Worm (Caenorhabditis elegans) whole organism, mixed stage, embryonic: Measurements from ENCODE around the gene C06E2.9.

Source experiments
- M03D4.4 ChIP-seq: sonication (generic microtip); optimal IDR thresholded peaks from 2 replicates; lab custom pipeline; 2017; ENCODE audit warnings: mild to moderate bottlenecking, missing genetic modification characterization, missing compliant biosample characterization
- bed-3 ChIP-seq: fragments of 200-800 bp; sonication (Bioruptor generic); optimal IDR thresholded peaks from 3 replicates; lab custom pipeline; 2018; ENCODE audit warnings: mild to moderate bottlenecking, missing genetic modification characterization, moderate library complexity, missing compliant biosample characterization
- blmp-1 ChIP-seq: fragments of 150-350 bp; optimal IDR thresholded peaks from 2 replicates; lab custom pipeline; 2014; ENCODE audit warnings: missing biosample characterization, missing genetic modification characterization
- ceh-39 ChIP-seq: fragments of 150-350 bp; optimal IDR thresholded peaks from 2 replicates; lab custom pipeline; 2014; ENCODE audit warnings: missing biosample characterization, missing genetic modification characterization
- ceh-43 ChIP-seq: fragments of 200-800 bp; sonication (Bioruptor generic); optimal IDR thresholded peaks from 2 replicates; lab custom pipeline; 2018; ENCODE audit warnings: mild to moderate bottlenecking, missing genetic modification characterization, moderate library complexity, missing compliant biosample characterization
- ceh-83 ChIP-seq: fragments of 200-800 bp; sonication (Bioruptor generic); optimal IDR thresholded peaks from 2 replicates; lab custom pipeline; 2018; ENCODE audit warnings: mild to moderate bottlenecking, missing genetic modification characterization, missing compliant biosample characterization
- ces-1 ChIP-seq: fragments of 150-350 bp; optimal IDR thresholded peaks from 2 replicates; lab custom pipeline; 2014; ENCODE audit warnings: missing biosample characterization, missing genetic modification reagents, missing genetic modification characterization
- cnd-1 ChIP-seq: fragments of 200-800 bp; sonication (Bioruptor generic); optimal IDR thresholded peaks from 2 replicates; lab custom pipeline; 2018; ENCODE audit warnings: mild to moderate bottlenecking, missing genetic modification characterization, missing compliant biosample characterization
- drap-1 ChIP-seq: fragments of 200-800 bp; sonication (Bioruptor generic); optimal IDR thresholded peaks from 3 replicates; lab custom pipeline; 2018; ENCODE audit warnings: mild to moderate bottlenecking, missing genetic modification characterization, missing compliant biosample characterization
- elt-1 ChIP-seq: sonication (generic microtip); optimal IDR thresholded peaks from 2 replicates; lab custom pipeline; 2017; ENCODE audit warnings: missing genetic modification characterization, mild to moderate bottlenecking, missing compliant biosample characterization, antibody characterized with exemption, moderate library complexity, borderline replicate concordance; ENCODE audit not compliant: insufficient read depth
- elt-3 ChIP-seq: fragments of 150-350 bp; optimal IDR thresholded peaks from 2 replicates; lab custom pipeline; 2014; ENCODE audit warnings: missing biosample characterization, missing genetic modification characterization
- flh-1 ChIP-seq: fragments of 200-800 bp; sonication (Bioruptor generic); optimal IDR thresholded peaks from 2 replicates; lab custom pipeline; 2018; ENCODE audit warnings: mild to moderate bottlenecking, missing genetic modification characterization, moderate library complexity, missing compliant biosample characterization
- ham-2 ChIP-seq: fragments of 200-800 bp; sonication (Bioruptor generic); optimal IDR thresholded peaks from 2 replicates; lab custom pipeline; 2018; ENCODE audit warnings: mild to moderate bottlenecking, missing genetic modification characterization, missing compliant biosample characterization
- hlh-1 ChIP-seq: fragments of 150-350 bp; optimal IDR thresholded peaks from 2 replicates; lab custom pipeline; 2014; ENCODE audit warnings: missing biosample characterization, missing genetic modification reagents, missing genetic modification characterization
- lin-13 ChIP-seq: fragments of 150-350 bp; optimal IDR thresholded peaks from 2 replicates; lab custom pipeline; 2014; ENCODE audit warnings: missing biosample characterization, missing genetic modification characterization
- lin-32 ChIP-seq: fragments of 200-800 bp; sonication (Bioruptor generic); optimal IDR thresholded peaks from 2 replicates; lab custom pipeline; 2018; ENCODE audit warnings: mild to moderate bottlenecking, missing genetic modification characterization, missing compliant biosample characterization
- lsy-2 ChIP-seq: fragments of 150-350 bp; optimal IDR thresholded peaks from 2 replicates; lab custom pipeline; 2014; ENCODE audit warnings: missing biosample characterization, missing genetic modification characterization
- mab-5 ChIP-seq: fragments of 150-350 bp; optimal IDR thresholded peaks from 2 replicates; lab custom pipeline; 2014; ENCODE audit warnings: missing biosample characterization, missing genetic modification characterization
- mep-1 ChIP-seq: fragments of 150-350 bp; optimal IDR thresholded peaks from 2 replicates; lab custom pipeline; 2017; ENCODE audit warnings: missing biosample characterization, missing genetic modification reagents, missing genetic modification characterization, inconsistent platforms
- mls-2 ChIP-seq: sonication (generic microtip); optimal IDR thresholded peaks from 2 replicates; lab custom pipeline; 2016; ENCODE audit warnings: mild to moderate bottlenecking, missing genetic modification characterization, moderate library complexity, missing compliant biosample characterization
- nhr-12 ChIP-seq: fragments of 150-350 bp; optimal IDR thresholded peaks from 2 replicates; lab custom pipeline; 2014; ENCODE audit warnings: missing biosample characterization, missing genetic modification characterization
- nhr-2 ChIP-seq: fragments of 150-350 bp; optimal IDR thresholded peaks from 2 replicates; lab custom pipeline; 2014; ENCODE audit warnings: missing biosample characterization, missing genetic modification characterization
- nhr-28 ChIP-seq: fragments of 150-350 bp; optimal IDR thresholded peaks from 2 replicates; lab custom pipeline; 2014; ENCODE audit warnings: missing biosample characterization, missing genetic modification characterization
- nhr-76 ChIP-seq: sonication (generic microtip); optimal IDR thresholded peaks from 2 replicates; lab custom pipeline; 2017; ENCODE audit warnings: missing biosample characterization, missing genetic modification characterization
- pha-4 ChIP-seq: fragments of 150-350 bp; optimal IDR thresholded peaks from 2 replicates; lab custom pipeline; 2018; ENCODE audit warnings: missing biosample characterization, missing genetic modification reagents, missing genetic modification characterization
- snpc-4 ChIP-seq: fragments of 150-350 bp; optimal IDR thresholded peaks from 2 replicates; lab custom pipeline; 2014; ENCODE audit warnings: missing biosample characterization, missing genetic modification characterization
- sptf-1 ChIP-seq: sonication (generic microtip); optimal IDR thresholded peaks from 2 replicates; lab custom pipeline; 2017; ENCODE audit warnings: mild to moderate bottlenecking, missing genetic modification characterization, moderate library complexity, missing compliant biosample characterization
- tbx-8 ChIP-seq: fragments of 200-800 bp; sonication (Bioruptor generic); optimal IDR thresholded peaks from 2 replicates; lab custom pipeline; 2018; ENCODE audit warnings: mild to moderate bottlenecking, missing genetic modification characterization, moderate library complexity, missing compliant biosample characterization
- unc-39 ChIP-seq: fragments of 150-350 bp; optimal IDR thresholded peaks from 2 replicates; lab custom pipeline; 2014; ENCODE audit warnings: missing biosample characterization, missing genetic modification characterization
- zip-8 ChIP-seq: fragments of 150-350 bp; optimal IDR thresholded peaks from 2 replicates; lab custom pipeline; 2014; ENCODE audit warnings: missing biosample characterization, missing genetic modification characterization
- ztf-11 ChIP-seq: fragments of 150-350 bp; optimal IDR thresholded peaks from 2 replicates; lab custom pipeline; 2014; ENCODE audit warnings: missing biosample characterization, missing genetic modification characterization

The C06E2.9 gene

DNA sequence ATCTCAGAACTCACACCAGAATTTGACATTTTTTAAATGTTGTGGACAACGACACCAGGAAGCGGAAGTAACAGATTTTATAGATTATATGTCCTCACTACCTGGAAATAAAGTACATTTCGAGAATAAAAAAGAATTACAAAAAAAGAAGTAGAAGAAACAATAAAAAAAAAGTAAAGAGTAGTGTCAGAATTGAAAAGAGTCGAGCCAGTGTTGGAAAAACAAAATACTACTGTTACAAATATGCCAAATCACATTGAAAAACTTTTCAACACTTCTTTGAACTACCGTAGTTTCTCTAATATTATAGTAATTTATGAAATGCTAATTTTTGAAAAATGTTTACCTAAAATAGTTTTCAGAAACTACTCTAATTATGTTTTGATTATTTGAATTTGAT, 13.7 kb downstream of the C06E2.9 start, which contains the start of gene C06E2.1:
C06E2.1 (minus strand) TSS at position 101 of the 400 bp plus-strand sequence.
- TF ChIP-seq nhr-2 (tag; lab: Kevin White, UChicago) (no peak), drap-1 (GFP tag; lab: Kevin White, UChicago) (no peak), sptf-1 (tag; lab: Kevin White, UChicago) (no peak), elt-1 (tag; lab: Kevin White, UChicago) (no peak), mls-2 (tag; lab: Kevin White, UChicago) (no peak), flh-1 (GFP tag; lab: Kevin White, UChicago) (no peak)

DNA sequence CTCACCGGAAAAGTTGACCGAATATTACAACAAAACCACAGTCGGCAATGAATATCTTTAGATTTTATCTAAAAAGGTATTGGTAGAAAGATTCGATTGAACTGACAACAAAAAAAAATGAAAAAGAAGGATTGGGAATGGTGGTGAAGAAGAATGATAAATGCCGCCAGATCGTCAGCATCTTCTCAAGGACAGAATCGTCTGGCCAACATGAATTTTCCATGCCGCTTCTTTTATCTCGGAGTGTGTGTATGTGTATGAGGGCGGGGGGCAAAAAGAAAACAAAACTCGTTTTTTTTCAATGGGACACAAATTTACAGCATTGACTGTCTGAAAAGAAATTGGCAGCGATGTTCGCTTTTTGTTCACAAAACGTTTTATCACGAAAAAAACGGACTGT, 14.8 kb downstream of the C06E2.9 start:
- TF ChIP-seq elt-1 (tag; lab: Kevin White, UChicago), result no peak
- TF ChIP-seq mls-2 (tag; lab: Kevin White, UChicago), result no peak
- TF ChIP-seq cnd-1 (tag; lab: Kevin White, UChicago), result no peak
- no peak for TF ChIP-seq drap-1 (GFP tag; lab: Kevin White, UChicago)
- TF ChIP-seq blmp-1, result no peak
- TF ChIP-seq lin-13, result no peak
- no peak for TF ChIP-seq mep-1 (tag; lab: Kevin White, UChicago)
- no peak for TF ChIP-seq ceh-39 (tag; lab: Kevin White, UChicago)
- no peak for TF ChIP-seq flh-1 (GFP tag; lab: Kevin White, UChicago)
- TF ChIP-seq tbx-8 (GFP tag; lab: Kevin White, UChicago), result no peak
- TF ChIP-seq nhr-12 (tag; lab: Kevin White, UChicago), result no peak
- TF ChIP-seq elt-3 (tag; lab: Kevin White, UChicago), result no peak
- no peak for TF ChIP-seq lin-32
- TF ChIP-seq unc-39 (tag; lab: Kevin White, UChicago), result no peak
- TF ChIP-seq ceh-43, result no peak
- no peak for TF ChIP-seq lsy-2 (tag; lab: Kevin White, UChicago)
- no peak for TF ChIP-seq hlh-1 (tag; lab: Kevin White, UChicago)
- no peak for TF ChIP-seq mab-5 (tag; lab: Kevin White, UChicago)

DNA sequence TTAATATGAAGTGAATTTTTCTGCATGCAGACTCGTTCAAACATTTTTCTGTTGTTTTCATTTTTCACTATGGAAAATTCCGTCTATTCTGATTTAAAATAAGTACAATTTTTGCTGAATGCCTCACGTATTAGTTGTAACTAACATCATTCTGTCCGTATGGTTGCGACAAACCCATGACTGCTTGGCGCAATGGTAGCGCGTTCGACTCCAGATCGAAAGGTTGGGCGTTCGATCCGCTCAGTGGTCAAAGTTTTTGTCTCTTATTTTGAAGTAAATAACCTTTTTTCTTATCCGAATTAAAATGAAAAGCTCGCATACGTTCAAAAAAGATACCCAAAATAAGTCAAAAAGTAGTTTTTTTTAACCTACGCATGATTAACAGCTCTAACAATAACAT, 16.1 kb downstream of the C06E2.9 start:
- TF ChIP-seq nhr-76 (tag; lab: Kevin White, UChicago), result no peak
- no peak for TF ChIP-seq elt-1 (tag; lab: Kevin White, UChicago)
- no peak for TF ChIP-seq hlh-1 (tag; lab: Kevin White, UChicago)
- TF ChIP-seq ham-2 (GFP tag; lab: Kevin White, UChicago), result no peak
- no peak for TF ChIP-seq ceh-43
- no peak for TF ChIP-seq sptf-1 (tag; lab: Kevin White, UChicago)
- TF ChIP-seq M03D4.4 (tag; lab: Kevin White, UChicago), result no peak
- no peak for TF ChIP-seq ces-1 (GFP tag; lab: Kevin White, UChicago)
- no peak for TF ChIP-seq mab-5 (tag; lab: Kevin White, UChicago)
- no peak for TF ChIP-seq bed-3 (GFP tag; lab: Kevin White, UChicago)
- no peak for TF ChIP-seq ztf-11 (tag; lab: Kevin White, UChicago)
- TF ChIP-seq nhr-2 (tag; lab: Kevin White, UChicago), result no peak
- TF ChIP-seq pha-4 (tag; lab: Kevin White, UChicago), result no peak

DNA sequence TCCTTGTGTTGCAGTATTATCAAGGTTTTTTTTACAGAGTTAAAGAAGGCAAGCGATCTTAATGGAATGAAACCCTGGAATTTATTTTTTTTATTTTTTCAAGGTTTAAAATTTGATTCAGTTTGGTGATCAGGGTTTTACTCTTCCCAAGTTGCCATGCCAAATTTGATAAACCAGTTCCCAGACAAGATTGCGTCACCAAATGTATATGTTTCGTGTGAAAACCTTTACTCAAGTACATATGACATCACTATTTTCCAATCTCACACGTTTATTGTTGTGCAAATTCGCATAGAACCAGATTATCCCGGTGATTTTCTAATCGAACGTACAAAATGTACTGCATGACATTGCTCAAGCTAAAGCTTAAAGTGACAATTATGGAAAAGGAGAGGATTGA, 17.7 kb downstream of the C06E2.9 start:
- no peak for TF ChIP-seq elt-1 (tag; lab: Kevin White, UChicago)
- TF ChIP-seq zip-8, result peak; percentile 89

- TF ChIP-seq nhr-12 (tag; lab: Kevin White, UChicago) (no peak), ces-1 (GFP tag; lab: Kevin White, UChicago) (no peak), mls-2 (tag; lab: Kevin White, UChicago) (no peak), ham-2 (GFP tag; lab: Kevin White, UChicago) (no peak), blmp-1 (no peak), hlh-1 (tag; lab: Kevin White, UChicago) (no peak), sptf-1 (tag; lab: Kevin White, UChicago) (no peak), lsy-2 (tag; lab: Kevin White, UChicago) (no peak), lin-13 (no peak), ceh-83 (GFP tag; lab: Kevin White, UChicago) (no peak), nhr-28 (tag; lab: Kevin White, UChicago) (no peak), nhr-2 (tag; lab: Kevin White, UChicago) (no peak), bed-3 (GFP tag; lab: Kevin White, UChicago) (no peak), snpc-4 (tag; lab: Kevin White, UChicago) (no peak)
Measured at ce11 chrX:8879349-8879748, 18.3 kb downstream of the C06E2.9 start, which contains the start of gene C06E2.2. Gene C06E2.2 (plus strand): TSS chrX:8879649.
